Fruit fly (Drosophila melanogaster) whole organism, embryonic: Measurements from ENCODE around the gene Bsg.

Source experiments
- Adf1 ChIP-seq: fragments of 200-800 bp; sonication (Bioruptor generic); IDR thresholded peaks from 2 replicates; pipeline ENCODE4 v1.3.6; 2022; ENCODE audit warnings: missing biosample characterization, missing genetic modification characterization
- Atf-2 ChIP-seq: fragments of 200-800 bp; sonication (Bioruptor generic); optimal IDR thresholded peaks from 2 replicates; lab custom pipeline; 2016; ENCODE audit warnings: missing biosample characterization, missing genetic modification characterization
- Atf3 ChIP-seq: fragments of 200-800 bp; sonication (Bioruptor generic); optimal IDR thresholded peaks from 3 replicates; lab custom pipeline; 2016; ENCODE audit warnings: missing biosample characterization, missing genetic modification characterization
- B-H1 ChIP-seq: fragments of 200-800 bp; sonication (Bioruptor generic); IDR thresholded peaks from 3 replicates; pipeline ENCODE4 v1.3.6; 2022; ENCODE audit warnings: missing biosample characterization, missing genetic modification characterization
- CG10654 ChIP-seq: fragments of 200-800 bp; sonication (Bioruptor generic); optimal IDR thresholded peaks from 2 replicates; lab custom pipeline; 2016; ENCODE audit warnings: missing biosample characterization, missing genetic modification characterization
- CG12391 ChIP-seq: fragments of 200-800 bp; sonication (Bioruptor generic); optimal IDR thresholded peaks from 3 replicates; lab custom pipeline; 2018; ENCODE audit warnings: missing biosample characterization, mild to moderate bottlenecking, missing genetic modification characterization, moderate library complexity
- CG12659 ChIP-seq: fragments of 200-800 bp; sonication (Bioruptor generic); optimal IDR thresholded peaks from 3 replicates; lab custom pipeline; 2017; ENCODE audit warnings: mild to moderate bottlenecking, missing biosample characterization, missing genetic modification reagents, missing genetic modification characterization
- CG13624 ChIP-seq: fragments of 200-800 bp; sonication (Bioruptor generic); optimal IDR thresholded peaks from 2 replicates; lab custom pipeline; 2016; ENCODE audit warnings: missing biosample characterization, missing genetic modification characterization
- CG14441 ChIP-seq: fragments of 200-800 bp; sonication (Bioruptor generic); IDR thresholded peaks from 2 replicates; pipeline ENCODE4 v1.3.6; 2022; ENCODE audit warnings: missing biosample characterization, missing genetic modification characterization
- CG14965 ChIP-seq: fragments of 200-800 bp; sonication (Bioruptor generic); optimal IDR thresholded peaks from 2 replicates; lab custom pipeline; 2016; ENCODE audit warnings: missing biosample characterization, missing genetic modification characterization, borderline replicate concordance
- CG15514 ChIP-seq: fragments of 200-800 bp; sonication (Bioruptor generic); optimal IDR thresholded peaks from 3 replicates; lab custom pipeline; 2017; ENCODE audit warnings: missing biosample characterization, missing genetic modification characterization, mild to moderate bottlenecking, moderate library complexity, missing genetic modification reagents
- CG15696 ChIP-seq: fragments of 200-800 bp; sonication (Bioruptor generic); optimal IDR thresholded peaks from 2 replicates; lab custom pipeline; 2019; ENCODE audit warnings: missing biosample characterization, mild to moderate bottlenecking, missing genetic modification characterization, moderate library complexity
- CG18262 ChIP-seq: fragments of 200-800 bp; optimal IDR thresholded peaks from 3 replicates; lab custom pipeline; 2019; ENCODE audit warnings: missing biosample characterization, mild to moderate bottlenecking, missing genetic modification characterization, moderate library complexity
- CG18764 ChIP-seq: fragments of 200-800 bp; sonication (Bioruptor generic); optimal IDR thresholded peaks from 3 replicates; lab custom pipeline; 2016; ENCODE audit warnings: missing biosample characterization, missing genetic modification characterization
- CG34376 ChIP-seq: fragments of 200-800 bp; sonication (Bioruptor generic); optimal IDR thresholded peaks from 2 replicates; lab custom pipeline; 2018; ENCODE audit warnings: missing biosample characterization, mild to moderate bottlenecking, missing genetic modification characterization
- CG3726 ChIP-seq: fragments of 200-800 bp; sonication (Bioruptor generic); IDR thresholded peaks from 3 replicates; pipeline ENCODE4, ENCODE4 v1.3.6; 2022; ENCODE audit warnings: missing biosample characterization, missing genetic modification characterization
- CG3838 ChIP-seq: fragments of 200-800 bp; sonication (Bioruptor generic); optimal IDR thresholded peaks from 3 replicates; lab custom pipeline; 2016; ENCODE audit warnings: missing biosample characterization, missing genetic modification characterization
- CG42726 ChIP-seq: fragments of 200-800 bp; sonication (Bioruptor generic); IDR thresholded peaks from 2 replicates; pipeline ENCODE4 v1.3.6; 2022; ENCODE audit warnings: missing biosample characterization, missing genetic modification characterization; ENCODE audit not compliant: partially characterized antibody
- CG4328 ChIP-seq: fragments of 200-800 bp; sonication (Bioruptor generic); optimal IDR thresholded peaks from 3 replicates; lab custom pipeline; 2017; ENCODE audit warnings: missing biosample characterization, missing genetic modification reagents, missing genetic modification characterization
- CG7357 ChIP-seq: fragments of 200-800 bp; sonication (Bioruptor generic); IDR thresholded peaks from 3 replicates; pipeline ENCODE4 v1.3.6; 2022; ENCODE audit warnings: missing biosample characterization, missing genetic modification characterization
- CG7928 ChIP-seq: fragments of 200-800 bp; sonication (Bioruptor generic); optimal IDR thresholded peaks from 2 replicates; lab custom pipeline; 2017; ENCODE audit warnings: missing biosample characterization, mild to moderate bottlenecking, missing genetic modification characterization
- CG7963 ChIP-seq: fragments of 200-800 bp; sonication (Bioruptor generic); IDR thresholded peaks from 3 replicates; pipeline ENCODE4 v1.3.6; 2022; ENCODE audit warnings: missing biosample characterization, missing genetic modification characterization; ENCODE audit not compliant: partially characterized antibody
- CG9215 ChIP-seq: fragments of 200-800 bp; sonication (Bioruptor generic); IDR thresholded peaks from 2 replicates; pipeline ENCODE4 v1.3.6; 2022; ENCODE audit warnings: missing biosample characterization, missing genetic modification characterization
- CG9609 ChIP-seq: fragments of 200-800 bp; sonication (Bioruptor generic); optimal IDR thresholded peaks from 3 replicates; lab custom pipeline; 2016; ENCODE audit warnings: missing biosample characterization, missing genetic modification characterization
- CTCF ChIP-seq: fragments of 200-800 bp; sonication (Bioruptor generic); optimal IDR thresholded peaks from 2 replicates; lab custom pipeline; 2017; ENCODE audit warnings: missing biosample characterization, mild to moderate bottlenecking, missing genetic modification characterization, moderate library complexity
- Dfd ChIP-seq, 2 experiments: fragments of >200 bp; optimal IDR thresholded peaks; 2 replicates each; lab custom pipeline; 2017; ENCODE audit warnings: missing biosample characterization in 2 of 2, missing genetic modification characterization in 2 of 2
- Drgx ChIP-seq: fragments of 200-800 bp; sonication (Bioruptor generic); IDR thresholded peaks from 2 replicates; pipeline ENCODE4 v1.3.6; 2022; ENCODE audit warnings: missing biosample characterization, missing genetic modification characterization
- Gsc ChIP-seq: fragments of 200-800 bp; sonication (Bioruptor generic); IDR thresholded peaks from 2 replicates; pipeline ENCODE4 v1.3.6; 2022; ENCODE audit warnings: missing biosample characterization, missing genetic modification characterization
- HHEX ChIP-seq: fragments of 200-800 bp; sonication (Bioruptor generic); optimal IDR thresholded peaks from 3 replicates; lab custom pipeline; 2017; ENCODE audit warnings: missing biosample characterization, mild to moderate bottlenecking, missing genetic modification characterization, missing genetic modification reagents
- HLH54F ChIP-seq: fragments of 200-800 bp; sonication (Bioruptor generic); optimal IDR thresholded peaks from 3 replicates; lab custom pipeline; 2016; ENCODE audit warnings: missing biosample characterization, missing genetic modification characterization
- Hr3 ChIP-seq: fragments of 200-800 bp; sonication (Bioruptor generic); optimal IDR thresholded peaks from 3 replicates; lab custom pipeline; 2016; ENCODE audit warnings: missing biosample characterization, missing genetic modification characterization
- MESR4 ChIP-seq: fragments of 200-800 bp; sonication (Bioruptor generic); optimal IDR thresholded peaks from 2 replicates; lab custom pipeline; 2018; ENCODE audit warnings: missing biosample characterization, mild to moderate bottlenecking, missing genetic modification characterization, moderate library complexity
- Myb ChIP-seq: fragments of 200-800 bp; sonication (Bioruptor generic); optimal IDR thresholded peaks from 2 replicates; lab custom pipeline; 2016; ENCODE audit warnings: missing biosample characterization, missing genetic modification characterization
- Nf-YA ChIP-seq: fragments of 200-800 bp; sonication (Bioruptor generic); IDR thresholded peaks from 2 replicates; pipeline ENCODE4 v1.3.6; 2022; ENCODE audit warnings: missing biosample characterization, missing genetic modification characterization
- Nf-YB ChIP-seq: fragments of 200-800 bp; sonication (Bioruptor generic); optimal IDR thresholded peaks from 3 replicates; lab custom pipeline; 2019; ENCODE audit warnings: missing biosample characterization, mild to moderate bottlenecking, missing genetic modification characterization, moderate library complexity
- Side ChIP-seq: fragments of 200-800 bp; sonication (Bioruptor generic); optimal IDR thresholded peaks from 2 replicates; lab custom pipeline; 2016; ENCODE audit warnings: missing biosample characterization, missing genetic modification characterization
- Ssrp ChIP-seq: fragments of 200-800 bp; sonication (Bioruptor generic); optimal IDR thresholded peaks from 2 replicates; lab custom pipeline; 2018; ENCODE audit warnings: missing biosample characterization, mild to moderate bottlenecking, missing genetic modification characterization, moderate library complexity
- Xbp1 ChIP-seq: fragments of 200-800 bp; sonication (Bioruptor generic); optimal IDR thresholded peaks from 3 replicates; lab custom pipeline; 2016; ENCODE audit warnings: missing biosample characterization, mild to moderate bottlenecking, missing genetic modification characterization
- YL-1 ChIP-seq: fragments of 200-800 bp; sonication (Bioruptor generic); optimal IDR thresholded peaks from 3 replicates; lab custom pipeline; 2017; ENCODE audit warnings: missing biosample characterization, mild to moderate bottlenecking, missing genetic modification characterization
- al ChIP-seq: fragments of 200-800 bp; sonication (Bioruptor generic); IDR thresholded peaks from 2 replicates; pipeline ENCODE4 v1.3.6; 2022; ENCODE audit warnings: missing biosample characterization, missing genetic modification characterization
- ash1 ChIP-seq: fragments of 200-800 bp; sonication (Bioruptor generic); optimal IDR thresholded peaks from 2 replicates; lab custom pipeline; 2018; ENCODE audit warnings: missing biosample characterization, mild to moderate bottlenecking, missing genetic modification characterization
- bigmax ChIP-seq: fragments of 200-800 bp; sonication (Bioruptor generic); optimal IDR thresholded peaks from 2 replicates; lab custom pipeline; 2018; ENCODE audit warnings: missing biosample characterization, mild to moderate bottlenecking, missing genetic modification characterization
- gt ChIP-seq: fragments of 200-800 bp; sonication (Bioruptor generic); IDR thresholded peaks from 2 replicates; pipeline ENCODE4 v1.3.6; 2022; ENCODE audit warnings: missing biosample characterization, missing genetic modification characterization
- insv ChIP-seq, 2 experiments: fragments of 200-800 bp; sonication (Bioruptor generic); optimal IDR thresholded peaks; 3 replicates each; lab custom pipeline; 2016 to 2018; ENCODE audit warnings: missing biosample characterization in 2 of 2, missing genetic modification characterization in 2 of 2
- lola ChIP-seq, 3 experiments: fragments of >200 bp in 2 of 3; fragments of 200-800 bp in 1 of 3; sonication (Bioruptor generic) in 1 of 3; optimal IDR thresholded peaks; 2 replicates each; lab custom pipeline; 2017 to 2019; ENCODE audit warnings: missing biosample characterization in 3 of 3, missing genetic modification characterization in 3 of 3, mild to moderate bottlenecking in 1 of 3, moderate library complexity in 1 of 3
- pan ChIP-seq, 4 experiments: fragments of >200 bp in 3 of 4; fragments of 200-800 bp in 1 of 4; sonication (Bioruptor generic) in 1 of 4; optimal IDR thresholded peaks in 3 of 4; IDR thresholded peaks in 1 of 4; 2 replicates each; pipeline versions ENCODE4 v1.3.6 to Lab custom; 2017 to 2022; ENCODE audit warnings: missing biosample characterization in 2 of 4, missing genetic modification characterization in 2 of 4, mixed read lengths in 1 of 4
- pum ChIP-seq: fragments of 200-800 bp; sonication (Bioruptor generic); optimal IDR thresholded peaks from 2 replicates; lab custom pipeline; 2016; ENCODE audit warnings: missing biosample characterization, missing genetic modification characterization
- pzg ChIP-seq: fragments of 200-800 bp; sonication (Bioruptor generic); optimal IDR thresholded peaks from 3 replicates; lab custom pipeline; 2018; ENCODE audit warnings: missing biosample characterization, mild to moderate bottlenecking, missing genetic modification characterization, moderate library complexity
- sd ChIP-seq: fragments of 200-800 bp; sonication (Bioruptor generic); optimal IDR thresholded peaks from 3 replicates; lab custom pipeline; 2018; ENCODE audit warnings: missing biosample characterization, mild to moderate bottlenecking, missing genetic modification characterization, moderate library complexity
- sim ChIP-seq: fragments of 200-800 bp; sonication (Bioruptor generic); IDR thresholded peaks from 2 replicates; pipeline ENCODE4 v1.3.6; 2022; ENCODE audit warnings: missing biosample characterization, missing genetic modification characterization

The Bsg gene

dm6 chr2L:8159498-8159897 lies 76.3 kb downstream of the Bsg start, which contains the start of the genes PAPLA1 and Rbsn-5 (continued):
- peak in 1 of 3 experiments; percentile 87 for TF ChIP-seq lola (GFP tag; optimal IDR thresholded peaks at IDR 0.05; lab: Kevin White, UChicago)
- peak; percentile 94 for TF ChIP-seq Atf-2 (GFP tag; lab: Kevin White, UChicago)
- TF ChIP-seq CG18764 = peak; percentile 91
- no peak for TF ChIP-seq Dfd (GFP tag; optimal IDR thresholded peaks at IDR 0.05; lab: Kevin White, UChicago)
- peak; percentile 97 for TF ChIP-seq Xbp1 (GFP tag; lab: Kevin White, UChicago)
- peak; percentile 89 for TF ChIP-seq CG9215 (GFP tag; lab: Robert Waterston, UW)
- TF ChIP-seq CG9609 (GFP tag; lab: Kevin White, UChicago) = peak; percentile 96
- peak; percentile 94 for TF ChIP-seq Atf3
- TF ChIP-seq CG7928 = peak; percentile 100
- peak; percentile 95 for TF ChIP-seq Hr3 (GFP tag; lab: Kevin White, UChicago)
- peak; percentile 73 for TF ChIP-seq YL-1 (GFP tag; lab: Kevin White, UChicago)
- TF ChIP-seq CG13624 (GFP tag; lab: Kevin White, UChicago) = peak; percentile 96
- peak; percentile 85 for TF ChIP-seq Myb (GFP tag; lab: Kevin White, UChicago)
- peak; percentile 89 for TF ChIP-seq CG4328
- peak; percentile 75 for TF ChIP-seq CG3838 (GFP tag; lab: Kevin White, UChicago)
- TF ChIP-seq CG14441 (GFP tag; lab: Robert Waterston, UW) = peak; percentile 96
- TF ChIP-seq pum (GFP tag; lab: Kevin White, UChicago) = peak; percentile 97
- peak; percentile 95 for TF ChIP-seq CG12391
- peak; percentile 81 for TF ChIP-seq gt (GFP tag; lab: Robert Waterston, UW)
- TF ChIP-seq B-H1 = peak; percentile 90
- peak; percentile 84 for TF ChIP-seq CG7357 (GFP tag; lab: Robert Waterston, UW)
- TF ChIP-seq Drgx = peak; percentile 79
- peak; percentile 90 for TF ChIP-seq CG18262 (tag; lab: Kevin White, UChicago)
- TF ChIP-seq al (GFP tag; lab: Robert Waterston, UW) = peak; percentile 93
- TF ChIP-seq pzg (GFP tag; lab: Kevin White, UChicago) = peak; percentile 82
- TF ChIP-seq CG10654 (GFP tag; lab: Kevin White, UChicago) = peak; percentile 94
- peak in 1 of 2 experiments; percentile 46 for TF ChIP-seq insv (GFP tag; optimal IDR thresholded peaks at IDR 0.05; lab: Kevin White, UChicago)
- TF ChIP-seq bigmax (GFP tag; lab: Kevin White, UChicago) = no peak
- peak; percentile 93 for TF ChIP-seq Side (GFP tag; lab: Kevin White, UChicago)
- TF ChIP-seq CTCF (GFP tag; lab: Kevin White, UChicago) = peak; percentile 46
- peak; percentile 59 for TF ChIP-seq MESR4 (GFP tag; lab: Kevin White, UChicago)
- TF ChIP-seq pan (optimal IDR thresholded peaks at IDR 0.05; lab: Kevin White, UChicago) = no peak
- peak in 1 of 2 experiments; percentile 95 for TF ChIP-seq pan (GFP tag; optimal IDR thresholded peaks at IDR 0.05 in 1 of 2, IDR thresholded peaks at IDR 0.05 in 1 of 2)
- TF ChIP-seq CG15514 (GFP tag; lab: Kevin White, UChicago) = peak; percentile 90
- peak; percentile 88 for TF ChIP-seq CG3726
- TF ChIP-seq CG14965 (GFP tag; lab: Kevin White, UChicago) = peak; percentile 35
- peak; percentile 95 for TF ChIP-seq CG12659 (GFP tag; lab: Kevin White, UChicago)
- peak; percentile 86 for TF ChIP-seq CG15696 (tag; lab: Kevin White, UChicago)
- TF ChIP-seq CG34376 (GFP tag; lab: Kevin White, UChicago) = peak; percentile 95
- TF ChIP-seq Nf-YA (GFP tag; lab: Robert Waterston, UW) = peak; percentile 83
- TF ChIP-seq HHEX (GFP tag; lab: Kevin White, UChicago) = peak; percentile 88
- peak; percentile 74 for TF ChIP-seq Nf-YB (GFP tag; lab: Kevin White, UChicago)
- peak; percentile 64 for TF ChIP-seq Adf1 (GFP tag; lab: Robert Waterston, UW)
- no peak for TF ChIP-seq CG7963 (GFP tag; lab: Robert Waterston, UW)
- TF ChIP-seq sd (tag; lab: Kevin White, UChicago) = peak; percentile 86
- no peak for TF ChIP-seq CG42726
- peak; percentile 96 for TF ChIP-seq HLH54F
- peak; percentile 92 for TF ChIP-seq Ssrp (tag; lab: Kevin White, UChicago)
- peak; percentile 61; the same call in 1 of the 2 replicates for TF ChIP-seq sim (GFP tag; lab: Robert Waterston, UW)
- peak; percentile 60 for TF ChIP-seq Gsc (GFP tag; lab: Robert Waterston, UW)
- peak; percentile 54 for TF ChIP-seq ash1
